Fruit fly (Drosophila melanogaster): ENCODE measurements around the gene CG11608.

CG11608 gene

dm6 chr3R:12637961-12638531 lies at the start of gene CG11608:
Gene CG11608, plus strand, starts transcription at chr3R:12638481.
- TF ChIP-seq CTCF (optimal IDR thresholded peaks at IDR 0.05) (peak; percentile 62 to 74), CG8478 (optimal IDR thresholded peaks at IDR 0.05) (no peak)

- TF ChIP-seq CTCF (optimal IDR thresholded peaks at IDR 0.05) (no peak), CG8478 (optimal IDR thresholded peaks at IDR 0.05) (no peak)
Measured at dm6 chr3R:12591672-12592071, 46.6 kb upstream of the CG11608 start.

dm6 chr3R:12595187-12595889 lies 42.9 kb upstream of the CG11608 start, which contains the start of gene Octbeta2R:
Gene Octbeta2R, minus strand, starts transcription at chr3R:12595725.
- TF ChIP-seq CTCF (optimal IDR thresholded peaks at IDR 0.05) (no peak), CG8478 (optimal IDR thresholded peaks at IDR 0.05) (no peak)

- TF ChIP-seq CG8478 (optimal IDR thresholded peaks at IDR 0.05) (no peak), CTCF (optimal IDR thresholded peaks at IDR 0.05) (no peak)
Measured at dm6 chr3R:12595890-12596215, 42.4 kb upstream of the CG11608 start.

- TF ChIP-seq CTCF (optimal IDR thresholded peaks at IDR 0.05) (no peak), CG8478 (optimal IDR thresholded peaks at IDR 0.05) (no peak)
Measured at dm6 chr3R:12611973-12612372, 26.3 kb upstream of the CG11608 start.

dm6 chr3R:12615553-12615952 lies 22.7 kb upstream of the CG11608 start:
- TF ChIP-seq CTCF (optimal IDR thresholded peaks at IDR 0.05): no peak
- no peak for TF ChIP-seq CG8478 (optimal IDR thresholded peaks at IDR 0.05)

dm6 chr3R:12622778-12623177 lies 15.5 kb upstream of the CG11608 start:
- TF ChIP-seq CG8478 (optimal IDR thresholded peaks at IDR 0.05): no peak
- TF ChIP-seq CTCF (optimal IDR thresholded peaks at IDR 0.05): no peak

dm6 chr3R:12624913-12625312 lies 13.4 kb upstream of the CG11608 start:
- TF ChIP-seq CTCF (optimal IDR thresholded peaks at IDR 0.05) (no peak), CG8478 (optimal IDR thresholded peaks at IDR 0.05) (no peak)

- no peak for TF ChIP-seq CG8478 (optimal IDR thresholded peaks at IDR 0.05)
- TF ChIP-seq CTCF (optimal IDR thresholded peaks at IDR 0.05): no peak
Measured at dm6 chr3R:12626674-12627382, 11.5 kb upstream of the CG11608 start.

dm6 chr3R:12627691-12628148 lies 10.6 kb upstream of the CG11608 start, which contains the start of the genes Vha55 and Snx3:
Gene Vha55, minus strand, starts transcription at chr3R:12627829.
Gene Snx3, plus strand, starts transcription at chr3R:12628031.
- peak; percentile 79 to 90 for TF ChIP-seq CTCF (optimal IDR thresholded peaks at IDR 0.05)
- no peak for TF ChIP-seq CG8478 (optimal IDR thresholded peaks at IDR 0.05)

dm6 chr3R:12628395-12628928 lies 9.8 kb upstream of the CG11608 start:
- no peak for TF ChIP-seq CTCF (optimal IDR thresholded peaks at IDR 0.05)
- TF ChIP-seq CG8478 (optimal IDR thresholded peaks at IDR 0.05): no peak

- no peak for TF ChIP-seq CG8478 (optimal IDR thresholded peaks at IDR 0.05)
- TF ChIP-seq CTCF (optimal IDR thresholded peaks at IDR 0.05): peak in 1 of 2 experiments; percentile 9
Measured at dm6 chr3R:12630369-12630768, 7.9 kb upstream of the CG11608 start, which contains the start of gene Not10. Gene Not10, plus strand, starts transcription at chr3R:12630647.

- no peak for TF ChIP-seq CTCF (optimal IDR thresholded peaks at IDR 0.05)
- TF ChIP-seq CG8478 (optimal IDR thresholded peaks at IDR 0.05): no peak
Measured at dm6 chr3R:12633059-12633458, 5.2 kb upstream of the CG11608 start, which contains the start of gene CG18530. Gene CG18530, plus strand, starts transcription at chr3R:12633359.

dm6 chr3R:12634617-12635016 lies 3.7 kb upstream of the CG11608 start, which contains the start of gene CG11598:
Gene CG11598, plus strand, starts transcription at chr3R:12634917.
- no peak for TF ChIP-seq CTCF (optimal IDR thresholded peaks at IDR 0.05)
- no peak for TF ChIP-seq CG8478 (optimal IDR thresholded peaks at IDR 0.05)

- TF ChIP-seq CTCF (optimal IDR thresholded peaks at IDR 0.05) (no peak), CG8478 (optimal IDR thresholded peaks at IDR 0.05) (no peak)
Measured at dm6 chr3R:12636240-12636639, 2.0 kb upstream of the CG11608 start, which contains the start of gene CG11600. Gene CG11600, plus strand, starts transcription at chr3R:12636540.

All from S2 (cell line).